Worm (Caenorhabditis elegans): Measurements from ENCODE around the gene akt-1.

akt-1 gene

ce11 chrV:10248255-10248979 lies at the start of gene akt-1:
TSS of gene akt-1 (plus strand) at chrV:10248905.
- peak in 1 of 2 experiments; percentile 99 for TF ChIP-seq unc-62 (GFP tag; optimal IDR thresholded peaks at IDR 0.05 in 1 of 2)
- no peak for TF ChIP-seq unc-62 (tag; optimal IDR thresholded peaks at IDR 0.05)
- TF ChIP-seq daf-19 (GFP tag; conservative IDR thresholded peaks at IDR 0.05): no peak
- no peak for TF ChIP-seq nhr-76 (tag; optimal IDR thresholded peaks at IDR 0.05)
- peak; percentile 12 for TF ChIP-seq rbr-2 (tag; optimal IDR thresholded peaks at IDR 0.05)
- TF ChIP-seq hlh-30 (tag; optimal IDR thresholded peaks at IDR 0.05; ENCODE audit: insufficient read depth): peak; percentile 23
- peak in 1 of 2 experiments; percentile 48 for TF ChIP-seq daf-16 (GFP tag; optimal IDR thresholded peaks at IDR 0.05)
- TF ChIP-seq daf-16 (tag; optimal IDR thresholded peaks at IDR 0.05): peak; percentile 77
- TF ChIP-seq nhr-11 (tag; optimal IDR thresholded peaks at IDR 0.05): no peak
- TF ChIP-seq duxl-1 (tag; optimal IDR thresholded peaks at IDR 0.05; ENCODE audit: poor library complexity): no peak
- TF ChIP-seq aha-1 (tag): peak; percentile 94

- peak in 1 of 2 experiments; percentile 46 for TF ChIP-seq lsy-2 (tag; optimal IDR thresholded peaks at IDR 0.05)
- peak; percentile 51 for TF ChIP-seq dve-1 (tag; optimal IDR thresholded peaks at IDR 0.05; ENCODE audit: insufficient read depth)
- peak; percentile 8 for TF ChIP-seq aha-1 (tag)
- no peak for TF ChIP-seq fos-1 (tag; optimal IDR thresholded peaks at IDR 0.05)
- TF ChIP-seq mdl-1 (tag; optimal IDR thresholded peaks at IDR 0.05): peak in 1 of 2 experiments; percentile 18
- 0 out of 2 replicates have a peak, but pooled peaks have one; percentile 42 for TF ChIP-seq dmd-9 (GFP tag; IDR thresholded peaks at IDR 0.05)
- TF ChIP-seq Y5F2A.4 (GFP tag; optimal IDR thresholded peaks at IDR 0.05): no peak
- peak; percentile 82 for TF ChIP-seq nhr-28 (tag; optimal IDR thresholded peaks at IDR 0.05)
- no peak for TF ChIP-seq fkh-10 (GFP tag; optimal IDR thresholded peaks at IDR 0.05)
- peak in 1 of 2 experiments; percentile 73 for TF ChIP-seq unc-62 (GFP tag; optimal IDR thresholded peaks at IDR 0.05 in 1 of 2)
- no peak for TF ChIP-seq unc-62 (tag; optimal IDR thresholded peaks at IDR 0.05)
These were observed 46.8 kb upstream of the akt-1 start, which contains the start of gene ZK856.7 for ce11 chrV:10201913-10202312. TSS of gene ZK856.7 (plus strand) at chrV:10202098.

- TF ChIP-seq ama-1 (optimal IDR thresholded peaks at IDR 0.05) (peak; percentile 49), daf-16 (GFP tag; optimal IDR thresholded peaks at IDR 0.05) (no peak), daf-16 (tag; optimal IDR thresholded peaks at IDR 0.05) (peak; percentile 62), lin-1 (GFP tag; IDR thresholded peaks at IDR 0.05) (no peak)
These were observed 46.4 kb upstream of the akt-1 start for ce11 chrV:10202340-10202739.

ce11 chrV:10203435-10204009 lies 45.2 kb upstream of the akt-1 start, which contains the start of gene chpf-1:
TSS of gene chpf-1 (minus strand) at chrV:10203485.
- no peak for TF ChIP-seq zfp-3 (GFP tag; conservative IDR thresholded peaks at IDR 0.05)
- TF ChIP-seq egl-27 (tag; optimal IDR thresholded peaks at IDR 0.05): no peak
- TF ChIP-seq nhr-41 (GFP tag; IDR thresholded peaks at IDR 0.05): no peak
- TF ChIP-seq ZK337.2 (GFP tag; IDR thresholded peaks at IDR 0.05): no peak
- peak; percentile 64 for TF ChIP-seq ceh-28 (tag; optimal IDR thresholded peaks at IDR 0.05)
- peak; percentile 69 for TF ChIP-seq hlh-11 (tag; optimal IDR thresholded peaks at IDR 0.05)
- no peak for TF ChIP-seq pha-4 (GFP tag; IDR thresholded peaks at IDR 0.05)
- no peak for TF ChIP-seq pha-4 (tag; optimal IDR thresholded peaks at IDR 0.05)
- no peak for TF ChIP-seq mxl-2 (GFP tag; conservative IDR thresholded peaks at IDR 0.05)
- no peak for TF ChIP-seq zip-11 (GFP tag; IDR thresholded peaks at IDR 0.05)
- TF ChIP-seq php-3 (GFP tag; IDR thresholded peaks at IDR 0.05): no peak
- TF ChIP-seq madf-9 (GFP tag; conservative IDR thresholded peaks at IDR 0.05): no peak
- no peak for TF ChIP-seq skn-1 (tag; optimal IDR thresholded peaks at IDR 0.05)
- TF ChIP-seq unc-130 (GFP tag; optimal IDR thresholded peaks at IDR 0.05): no peak
- no peak for TF ChIP-seq daf-8 (GFP tag; IDR thresholded peaks at IDR 0.05)
- no peak for TF ChIP-seq vab-7 (GFP tag; IDR thresholded peaks at IDR 0.05)
- TF ChIP-seq T26A8.4 (GFP tag; IDR thresholded peaks at IDR 0.05): no peak
- TF ChIP-seq egl-43 (GFP tag; IDR thresholded peaks at IDR 0.05): no peak
- TF ChIP-seq nhr-77 (tag; optimal IDR thresholded peaks at IDR 0.05): no peak
- peak; percentile 39 for TF ChIP-seq hlh-30 (tag; optimal IDR thresholded peaks at IDR 0.05; ENCODE audit: insufficient read depth)
- 0 out of 2 replicates have a peak, but pooled peaks have one; percentile 42 for TF ChIP-seq lin-1 (GFP tag; IDR thresholded peaks at IDR 0.05)
- TF ChIP-seq set-16 (GFP tag; IDR thresholded peaks at IDR 0.05): no peak
- peak; percentile 33; the same call in 1 of the 2 replicates for TF ChIP-seq dmd-6 (GFP tag; IDR thresholded peaks at IDR 0.05)
- no peak for TF ChIP-seq nhr-102 (tag; optimal IDR thresholded peaks at IDR 0.05)
- TF ChIP-seq pqm-1 (tag; optimal IDR thresholded peaks at IDR 0.05): peak; percentile 84
- TF ChIP-seq mep-1 (tag; optimal IDR thresholded peaks at IDR 0.05): peak; percentile 14

Measured in whole organism, L4 larva.